Fruit fly (Drosophila melanogaster): ENCODE data around the gene CG44954.
A peak's percentile ranks its signal among the peaks of the same experiment; 100 is the strongest.

The CG44954 gene

DNA sequence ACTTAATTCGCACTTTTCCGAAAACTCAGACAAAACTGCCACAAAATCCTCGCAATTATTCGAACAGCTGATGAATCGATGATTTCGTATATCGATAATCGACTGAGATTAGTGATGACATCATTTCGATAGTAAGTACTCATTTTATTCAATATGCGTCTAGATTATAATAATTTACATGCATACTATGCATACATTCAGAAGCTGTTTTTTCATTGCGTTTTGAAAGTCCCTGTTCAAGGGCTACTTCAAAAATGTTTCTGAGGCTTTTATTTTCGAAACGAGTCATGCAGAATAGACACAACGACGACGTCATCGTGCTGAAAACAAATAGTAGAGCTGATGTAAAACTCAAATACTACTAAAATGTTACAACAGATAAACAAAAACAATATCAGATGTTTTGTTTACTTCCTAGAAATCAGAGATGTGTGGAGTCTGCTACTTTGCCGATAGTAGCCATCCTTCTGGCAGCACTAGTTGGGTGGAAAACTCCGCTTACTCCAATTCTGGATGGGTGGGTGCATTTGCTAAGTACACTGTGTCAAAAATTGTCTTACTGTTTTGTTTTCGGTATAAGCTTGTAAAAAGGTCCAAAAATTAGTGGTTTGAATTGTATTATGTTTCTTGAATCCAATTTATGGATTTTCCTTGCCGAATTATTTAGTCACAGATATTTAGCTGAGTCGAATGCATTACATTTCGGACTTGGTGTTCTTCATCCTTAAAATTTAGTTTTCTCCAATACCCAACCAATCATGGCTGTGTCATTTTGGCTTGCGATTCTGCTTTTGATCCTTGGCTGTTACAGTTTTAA is 20.1 kb downstream of the CG44954 start, which contains the start of the genes CG2246 and CG31021 (continued):
- no peak for TF ChIP-seq Lim3 (GFP tag; IDR thresholded peaks at IDR 0.05)
- no peak for TF ChIP-seq org-1 (GFP tag; optimal IDR thresholded peaks at IDR 0.05)
- peak; percentile 25; the same call in 1 of the 2 replicates for TF ChIP-seq wor (GFP tag; IDR thresholded peaks at IDR 0.05)
- TF ChIP-seq sens-2 (GFP tag; IDR thresholded peaks at IDR 0.05): no peak
- no peak for TF ChIP-seq lbe (GFP tag; optimal IDR thresholded peaks at IDR 0.05)
- TF ChIP-seq az2 (GFP tag; optimal IDR thresholded peaks at IDR 0.05): peak; percentile 39
- peak; percentile 44 for TF ChIP-seq Mes4 (GFP tag; optimal IDR thresholded peaks at IDR 0.05)
- TF ChIP-seq CG2116 (GFP tag; optimal IDR thresholded peaks at IDR 0.05): peak; percentile 64
- TF ChIP-seq Camta (GFP tag; optimal IDR thresholded peaks at IDR 0.05): peak; percentile 15
- TF ChIP-seq fru (optimal IDR thresholded peaks at IDR 0.05): no peak
- TF ChIP-seq CG6765 (GFP tag; optimal IDR thresholded peaks at IDR 0.05): no peak
- peak; percentile 30 for TF ChIP-seq CG9797 (GFP tag; optimal IDR thresholded peaks at IDR 0.05)
- peak; percentile 53 for TF ChIP-seq CG10267 (tag; optimal IDR thresholded peaks at IDR 0.05)
- TF ChIP-seq zfh1 (GFP tag; IDR thresholded peaks at IDR 0.05): peak; percentile 37; the same call in 2 of the 3 replicates
- TF ChIP-seq Hand (GFP tag; optimal IDR thresholded peaks at IDR 0.05): no peak
- TF ChIP-seq fd102C (GFP tag; optimal IDR thresholded peaks at IDR 0.05): no peak
- TF ChIP-seq Dip3 (GFP tag; optimal IDR thresholded peaks at IDR 0.05): peak; percentile 47
- TF ChIP-seq Max (GFP tag; optimal IDR thresholded peaks at IDR 0.05): peak; percentile 49
- TF ChIP-seq HLH3B (GFP tag; IDR thresholded peaks at IDR 0.05): peak; percentile 20
- TF ChIP-seq CG10147 (GFP tag; optimal IDR thresholded peaks at IDR 0.05): peak; percentile 30
- no peak for TF ChIP-seq CG12071 (GFP tag; optimal IDR thresholded peaks at IDR 0.05)
- no peak for TF ChIP-seq CG4404 (GFP tag; IDR thresholded peaks at IDR 0.05)
- peak; percentile 34; the same call in 1 of the 2 replicates for TF ChIP-seq CG4730 (GFP tag; IDR thresholded peaks at IDR 0.05)
- TF ChIP-seq CG9817 (tag; optimal IDR thresholded peaks at IDR 0.05): peak; percentile 61
- peak; percentile 92 for TF ChIP-seq amos (GFP tag; IDR thresholded peaks at IDR 0.05; ENCODE audit: partially characterized antibody)
- TF ChIP-seq CG1832 (GFP tag; optimal IDR thresholded peaks at IDR 0.05): no peak
- TF ChIP-seq CG2120 (GFP tag; optimal IDR thresholded peaks at IDR 0.05): peak; percentile 82
- peak; percentile 17 for TF ChIP-seq CG9437 (GFP tag; optimal IDR thresholded peaks at IDR 0.05)
- TF ChIP-seq hb (GFP tag; IDR thresholded peaks at IDR 0.05; ENCODE audit: partially characterized antibody): 0 out of 3 replicates have a peak, but pooled peaks have one; percentile 73
- TF ChIP-seq Hr78 (GFP tag; optimal IDR thresholded peaks at IDR 0.05): no peak
- TF ChIP-seq CG8359 (GFP tag; optimal IDR thresholded peaks at IDR 0.05; ENCODE audit: borderline replicate concordance): no peak
- peak; percentile 23 for TF ChIP-seq CG8388 (GFP tag; optimal IDR thresholded peaks at IDR 0.05)
- TF ChIP-seq CG4282 (GFP tag; optimal IDR thresholded peaks at IDR 0.05): peak; percentile 66
- peak; percentile 77 for TF ChIP-seq vnd (GFP tag; IDR thresholded peaks at IDR 0.05; ENCODE audit: partially characterized antibody)
- peak; percentile 75 for TF ChIP-seq CG12391 (tag; optimal IDR thresholded peaks at IDR 0.05)
- TF ChIP-seq Scr (GFP tag; IDR thresholded peaks at IDR 0.05; ENCODE audit: partially characterized antibody): peak; percentile 81
- TF ChIP-seq nmo (GFP tag; optimal IDR thresholded peaks at IDR 0.05): peak; percentile 64
- no peak for TF ChIP-seq D19B (GFP tag; optimal IDR thresholded peaks at IDR 0.05)
- TF ChIP-seq Lhr (GFP tag; optimal IDR thresholded peaks at IDR 0.05): peak; percentile 98
- peak; percentile 88 for TF ChIP-seq CG3838 (GFP tag; optimal IDR thresholded peaks at IDR 0.05)
- TF ChIP-seq CG17328 (GFP tag; IDR thresholded peaks at IDR 0.05): peak; percentile 51
- TF ChIP-seq Antp (GFP tag; optimal IDR thresholded peaks at IDR 0.05): peak; percentile 73
- TF ChIP-seq CG18599 (GFP tag; optimal IDR thresholded peaks at IDR 0.05): no peak
- TF ChIP-seq CG2889 (GFP tag; IDR thresholded peaks at IDR 0.05): 0 out of 3 replicates have a peak, but pooled peaks have one; percentile 19
- peak; percentile 86 for TF ChIP-seq CG9932 (GFP tag; IDR thresholded peaks at IDR 0.05)
- TF ChIP-seq CoRest (tag; optimal IDR thresholded peaks at IDR 0.05): peak; percentile 70
- TF ChIP-seq Doc3 (GFP tag; IDR thresholded peaks at IDR 0.05; ENCODE audit: partially characterized antibody): peak; percentile 69
- TF ChIP-seq klu (GFP tag; IDR thresholded peaks at IDR 0.05): peak; percentile 39; the same call in 1 of the 2 replicates
